Worm (Caenorhabditis elegans): Measurements from ENCODE around the gene npr-7.

ce11 chrX:9296591-9296990 is 22.4 kb downstream of the npr-7 start, which contains the start of gene gly-13:
- TF ChIP-seq aly-1 (tag; optimal IDR thresholded peaks at IDR 0.05) = no peak
- no peak for TF ChIP-seq ama-1 (optimal IDR thresholded peaks at IDR 0.05)
- peak; percentile 49; the same call in 1 of the 2 replicates for TF ChIP-seq tbx-37 (GFP tag; conservative IDR thresholded peaks at IDR 0.05)
- peak; percentile 44 for TF ChIP-seq ceh-13 (GFP tag; optimal IDR thresholded peaks at IDR 0.05)
- TF ChIP-seq ets-7 (tag; optimal IDR thresholded peaks at IDR 0.05) = no peak
- TF ChIP-seq flt-1 (GFP tag; IDR thresholded peaks at IDR 0.05) = peak; percentile 51
- TF ChIP-seq F13C5.2 (tag; optimal IDR thresholded peaks at IDR 0.05) = peak; percentile 88
- TF ChIP-seq tbx-11 (GFP tag; IDR thresholded peaks at IDR 0.05) = peak; percentile 60; the same call in 1 of the 2 replicates
- no peak; the same call in none of the 2 replicates for TF ChIP-seq pes-1 (GFP tag; IDR thresholded peaks at IDR 0.05)

Data from whole organism, early embryonic.